Worm (Caenorhabditis elegans) whole organism, midembryonic: Measurements from ENCODE around the gene C03B1.3.

ENCODE experiments used
- T22C8.4 ChIP-seq: fragments of 200-800 bp; sonication (Bioruptor generic); IDR thresholded peaks from 2 replicates; pipeline ENCODE4 v1.3.6; 2022; ENCODE audit warnings: missing genetic modification characterization, missing compliant biosample characterization
- cog-1 ChIP-seq: sonication (generic microtip); optimal IDR thresholded peaks from 2 replicates; lab custom pipeline; 2016; ENCODE audit warnings: missing genetic modification characterization, missing compliant biosample characterization
- flt-1 ChIP-seq: fragments of 200-800 bp; sonication (Bioruptor generic); IDR thresholded peaks from 2 replicates; pipeline ENCODE4 v1.3.6; 2022; ENCODE audit warnings: missing genetic modification characterization, missing compliant biosample characterization
- klf-2 ChIP-seq: fragments of 200-800 bp; sonication (Bioruptor generic); conservative IDR thresholded peaks from 2 replicates; pipeline ENCODE4 v1.3.6; 2022; ENCODE audit warnings: missing genetic modification reagents, missing genetic modification characterization, missing compliant biosample characterization
- med-1 ChIP-seq: sonication (generic microtip); optimal IDR thresholded peaks from 2 replicates; lab custom pipeline; 2017; ENCODE audit warnings: missing genetic modification characterization, mild to moderate bottlenecking, missing compliant biosample characterization, antibody characterized with exemption, missing genetic modification reagents; ENCODE audit not compliant: insufficient read depth
- ref-1 ChIP-seq: fragments of 200-800 bp; sonication (Bioruptor generic); conservative IDR thresholded peaks from 2 replicates; pipeline ENCODE4 v1.3.6; 2022; ENCODE audit warnings: missing genetic modification reagents, missing genetic modification characterization, missing compliant biosample characterization
- tab-1 ChIP-seq: fragments of 200-800 bp; sonication (Bioruptor generic); IDR thresholded peaks from 2 replicates; pipeline ENCODE4 v1.3.6; 2022; ENCODE audit warnings: missing genetic modification characterization, missing compliant biosample characterization
- ztf-23 ChIP-seq: fragments of 200-800 bp; sonication (Bioruptor generic); IDR thresholded peaks from 2 replicates; pipeline ENCODE4 v1.3.6; 2022; ENCODE audit warnings: missing genetic modification reagents, missing genetic modification characterization, missing compliant biosample characterization
- ztf-29 ChIP-seq: fragments of 200-800 bp; sonication (Bioruptor generic); IDR thresholded peaks from 2 replicates; pipeline ENCODE4 v1.3.6; 2022; ENCODE audit warnings: missing genetic modification reagents, missing genetic modification characterization, missing compliant biosample characterization

Gene C03B1.3

ce11 chrX:6333998-6334397 is 31.8 kb upstream of the C03B1.3 start, which contains the start of gene col-171:
Gene col-171 (plus strand): TSS chrX:6334298.
- TF ChIP-seq ztf-29 (GFP tag; lab: Robert Waterston, UW) (no peak), tab-1 (GFP tag; lab: Robert Waterston, UW) (no peak), cog-1 (no peak), flt-1 (GFP tag; lab: Robert Waterston, UW) (no peak)

DNA sequence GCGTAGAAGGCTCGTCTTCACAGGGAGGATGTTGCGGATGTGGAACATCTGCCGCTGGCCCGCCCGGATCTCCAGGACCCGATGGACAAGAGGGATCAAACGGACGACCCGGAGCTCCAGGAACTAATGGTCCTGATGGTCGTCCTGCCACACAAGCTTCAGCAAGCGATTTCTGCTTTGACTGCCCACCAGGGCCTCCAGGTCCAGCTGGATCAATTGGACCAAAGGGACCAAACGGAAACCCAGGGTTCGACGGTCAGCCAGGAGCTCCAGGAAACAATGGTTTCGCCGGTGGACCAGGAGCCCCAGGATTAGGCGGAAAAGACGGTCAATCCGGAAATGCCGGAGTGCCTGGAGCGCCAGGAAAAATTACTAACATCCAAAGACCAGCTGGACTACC is 31.2 kb upstream of the C03B1.3 start:
- no peak for TF ChIP-seq med-1 (GFP tag; lab: Kevin White, UChicago)
- no peak for TF ChIP-seq tab-1 (GFP tag; lab: Robert Waterston, UW)
- TF ChIP-seq T22C8.4 (GFP tag; lab: Robert Waterston, UW): no peak
- no peak for TF ChIP-seq cog-1
- no peak for TF ChIP-seq ref-1 (GFP tag; lab: Robert Waterston, UW)
- no peak for TF ChIP-seq ztf-23 (GFP tag; lab: Robert Waterston, UW)
- no peak for TF ChIP-seq flt-1 (GFP tag; lab: Robert Waterston, UW)
- TF ChIP-seq klf-2 (GFP tag; lab: Robert Waterston, UW): no peak
- TF ChIP-seq ztf-29 (GFP tag; lab: Robert Waterston, UW): no peak

ce11 chrX:6337338-6337737 is 28.5 kb upstream of the C03B1.3 start:
- no peak for TF ChIP-seq T22C8.4 (GFP tag; lab: Robert Waterston, UW)
- TF ChIP-seq ztf-29 (GFP tag; lab: Robert Waterston, UW): no peak
- no peak for TF ChIP-seq tab-1 (GFP tag; lab: Robert Waterston, UW)
- no peak for TF ChIP-seq med-1 (GFP tag; lab: Kevin White, UChicago)
- no peak for TF ChIP-seq klf-2 (GFP tag; lab: Robert Waterston, UW)
- TF ChIP-seq cog-1: no peak
- TF ChIP-seq ztf-23 (GFP tag; lab: Robert Waterston, UW): no peak
- no peak for TF ChIP-seq ref-1 (GFP tag; lab: Robert Waterston, UW)
- no peak for TF ChIP-seq flt-1 (GFP tag; lab: Robert Waterston, UW)

DNA sequence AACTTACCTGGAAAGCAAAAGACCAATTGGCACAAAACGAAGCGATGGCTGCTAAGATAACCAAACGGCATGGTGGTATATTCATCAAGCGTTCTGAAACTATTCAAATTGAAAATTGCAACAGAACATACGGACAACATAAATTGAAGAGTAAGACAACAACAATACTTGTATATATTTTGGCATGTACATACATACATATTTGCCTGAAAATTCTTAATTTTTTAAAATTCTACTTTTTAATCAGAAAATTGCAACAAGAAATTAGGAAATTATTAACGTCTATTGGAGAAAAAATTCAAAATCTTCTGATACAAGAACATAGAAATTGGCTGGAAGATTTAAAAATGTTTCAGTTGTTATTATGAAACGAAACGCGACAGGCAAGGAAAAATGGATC is 27.9 kb upstream of the C03B1.3 start, which contains the start of gene C03B1.13:
Gene C03B1.13, minus strand, starts transcription at position 101 of the 400 bp plus-strand sequence.
- TF ChIP-seq cog-1: no peak
- TF ChIP-seq T22C8.4 (GFP tag; lab: Robert Waterston, UW): no peak
- TF ChIP-seq ztf-23 (GFP tag; lab: Robert Waterston, UW): no peak
- no peak for TF ChIP-seq tab-1 (GFP tag; lab: Robert Waterston, UW)
- TF ChIP-seq klf-2 (GFP tag; lab: Robert Waterston, UW): no peak
- no peak for TF ChIP-seq med-1 (GFP tag; lab: Kevin White, UChicago)
- no peak for TF ChIP-seq ref-1 (GFP tag; lab: Robert Waterston, UW)
- no peak for TF ChIP-seq ztf-29 (GFP tag; lab: Robert Waterston, UW)

ce11 chrX:6338446-6338845 is 27.4 kb upstream of the C03B1.3 start:
- no peak for TF ChIP-seq med-1 (GFP tag; lab: Kevin White, UChicago)
- TF ChIP-seq ztf-23 (GFP tag; lab: Robert Waterston, UW): no peak
- TF ChIP-seq cog-1: no peak
- TF ChIP-seq klf-2 (GFP tag; lab: Robert Waterston, UW): no peak
- TF ChIP-seq flt-1 (GFP tag; lab: Robert Waterston, UW): no peak
- TF ChIP-seq tab-1 (GFP tag; lab: Robert Waterston, UW): no peak
- no peak for TF ChIP-seq ref-1 (GFP tag; lab: Robert Waterston, UW)
- TF ChIP-seq ztf-29 (GFP tag; lab: Robert Waterston, UW): no peak
- TF ChIP-seq T22C8.4 (GFP tag; lab: Robert Waterston, UW): no peak

DNA sequence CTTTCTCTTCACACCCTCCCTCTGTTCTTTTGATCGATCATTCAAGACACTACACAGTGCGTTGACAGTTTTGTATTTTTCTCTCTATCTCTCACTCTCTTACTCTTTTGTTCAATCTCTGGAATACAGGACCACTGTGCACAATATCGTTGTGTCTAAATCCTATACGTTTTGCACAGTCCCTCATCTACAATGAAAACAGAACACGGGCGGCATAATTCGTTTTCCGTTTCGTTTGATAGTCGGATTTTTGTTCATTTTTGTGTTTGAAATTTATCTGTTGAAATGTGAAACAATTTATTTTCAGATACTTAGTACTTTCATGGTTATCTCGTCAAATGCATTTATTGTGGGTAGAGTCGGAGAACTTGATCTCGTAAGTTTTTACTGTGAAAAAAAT is 24.3 kb upstream of the C03B1.3 start, which contains the start of gene C03B1.7:
Gene C03B1.7, plus strand, starts transcription at position 301 of the 400 bp plus-strand sequence.
- no peak for TF ChIP-seq T22C8.4 (GFP tag; lab: Robert Waterston, UW)
- TF ChIP-seq tab-1 (GFP tag; lab: Robert Waterston, UW): no peak
- TF ChIP-seq ref-1 (GFP tag; lab: Robert Waterston, UW): no peak
- no peak for TF ChIP-seq ztf-29 (GFP tag; lab: Robert Waterston, UW)

DNA sequence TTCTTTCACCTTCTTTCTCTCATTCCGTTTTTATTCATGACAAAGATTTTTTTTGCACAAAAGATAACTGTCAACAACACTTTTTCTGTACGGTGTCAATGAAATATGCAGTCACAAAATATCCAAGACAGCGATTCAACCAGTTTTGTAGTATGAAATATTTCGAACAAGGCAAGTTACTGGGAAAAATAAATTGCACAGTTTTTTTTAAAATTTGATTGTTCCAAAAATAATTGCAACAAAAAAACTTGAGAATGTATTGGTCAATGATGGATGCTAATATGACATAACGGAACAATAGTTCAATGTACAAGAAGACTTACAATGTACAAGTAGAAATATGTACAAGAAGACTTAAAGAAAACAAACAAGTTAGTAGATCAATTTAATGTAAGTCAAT is 20.0 kb upstream of the C03B1.3 start:
- TF ChIP-seq T22C8.4 (GFP tag; lab: Robert Waterston, UW) (no peak), ztf-23 (GFP tag; lab: Robert Waterston, UW) (no peak), ztf-29 (GFP tag; lab: Robert Waterston, UW) (no peak), flt-1 (GFP tag; lab: Robert Waterston, UW) (no peak), ref-1 (GFP tag; lab: Robert Waterston, UW) (no peak)

- TF ChIP-seq T22C8.4 (GFP tag; lab: Robert Waterston, UW) (no peak), ref-1 (GFP tag; lab: Robert Waterston, UW) (no peak), tab-1 (GFP tag; lab: Robert Waterston, UW) (no peak), med-1 (GFP tag; lab: Kevin White, UChicago) (no peak), klf-2 (GFP tag; lab: Robert Waterston, UW) (no peak), flt-1 (GFP tag; lab: Robert Waterston, UW) (no peak), ztf-29 (GFP tag; lab: Robert Waterston, UW) (no peak), cog-1 (no peak), ztf-23 (GFP tag; lab: Robert Waterston, UW) (no peak)
Observed at ce11 chrX:6347013-6347412, 18.8 kb upstream of the C03B1.3 start, which contains the start of gene C03B1.9. Gene C03B1.9 (minus strand): TSS chrX:6347113.

ce11 chrX:6350016-6350415 is 15.8 kb upstream of the C03B1.3 start, which contains the start of gene C03B1.6:
Gene C03B1.6 (plus strand): TSS chrX:6350316.
- no peak for TF ChIP-seq cog-1
- no peak for TF ChIP-seq flt-1 (GFP tag; lab: Robert Waterston, UW)
- TF ChIP-seq ztf-29 (GFP tag; lab: Robert Waterston, UW): no peak
- TF ChIP-seq T22C8.4 (GFP tag; lab: Robert Waterston, UW): no peak
- no peak for TF ChIP-seq ztf-23 (GFP tag; lab: Robert Waterston, UW)
- TF ChIP-seq klf-2 (GFP tag; lab: Robert Waterston, UW): no peak
- TF ChIP-seq ref-1 (GFP tag; lab: Robert Waterston, UW): no peak
- TF ChIP-seq med-1 (GFP tag; lab: Kevin White, UChicago): no peak
- no peak for TF ChIP-seq tab-1 (GFP tag; lab: Robert Waterston, UW)
